Fruit fly (Drosophila melanogaster) whole organism, embryonic: Measurements from ENCODE around the gene CG9263.

ENCODE experiments used
- Atf-2 ChIP-seq: fragments of 200-800 bp; sonication (Bioruptor generic); optimal IDR thresholded peaks from 2 replicates; lab custom pipeline; 2016; ENCODE audit warnings: missing biosample characterization, missing genetic modification characterization
- Bteb2 ChIP-seq: fragments of 200-800 bp; sonication (Bioruptor generic); optimal IDR thresholded peaks from 2 replicates; lab custom pipeline; 2016; ENCODE audit warnings: missing biosample characterization, missing genetic modification characterization
- CG12236 ChIP-seq: fragments of 200-800 bp; sonication (Bioruptor generic); optimal IDR thresholded peaks from 2 replicates; lab custom pipeline; 2016; ENCODE audit warnings: missing biosample characterization, missing genetic modification characterization
- CG1233 ChIP-seq: fragments of 200-800 bp; sonication (Bioruptor generic); optimal IDR thresholded peaks from 4 replicates; lab custom pipeline; 2018; ENCODE audit warnings: missing biosample characterization, mild to moderate bottlenecking, missing genetic modification characterization
- CG13123 ChIP-seq: fragments of 200-800 bp; sonication (Bioruptor generic); optimal IDR thresholded peaks from 2 replicates; lab custom pipeline; 2016; ENCODE audit warnings: missing biosample characterization, missing genetic modification characterization
- CG13775 ChIP-seq: fragments of 200-800 bp; sonication (Bioruptor generic); optimal IDR thresholded peaks from 3 replicates; lab custom pipeline; 2017; ENCODE audit warnings: missing biosample characterization, mild to moderate bottlenecking, missing genetic modification characterization
- CG13894 ChIP-seq: fragments of 200-800 bp; sonication (Bioruptor generic); optimal IDR thresholded peaks from 3 replicates; lab custom pipeline; 2018; ENCODE audit warnings: missing biosample characterization, mild to moderate bottlenecking, missing genetic modification characterization, moderate library complexity
- CG14860 ChIP-seq: fragments of 200-800 bp; sonication (Bioruptor generic); IDR thresholded peaks from 3 replicates; pipeline ENCODE4 v1.3.6; 2022; ENCODE audit warnings: missing biosample characterization, missing genetic modification characterization; ENCODE audit not compliant: partially characterized antibody
- CG1602 ChIP-seq: fragments of 200-800 bp; sonication (Bioruptor generic); optimal IDR thresholded peaks from 3 replicates; lab custom pipeline; 2016; ENCODE audit warnings: missing biosample characterization, missing genetic modification characterization
- CG17359 ChIP-seq: fragments of 200-800 bp; sonication (Bioruptor generic); optimal IDR thresholded peaks from 3 replicates; lab custom pipeline; 2018; ENCODE audit warnings: missing biosample characterization, mild to moderate bottlenecking, missing genetic modification characterization, moderate library complexity
- CG2875 ChIP-seq: fragments of 200-800 bp; sonication (Bioruptor generic); optimal IDR thresholded peaks from 2 replicates; lab custom pipeline; 2017; ENCODE audit warnings: missing biosample characterization, mild to moderate bottlenecking, missing genetic modification characterization, missing genetic modification reagents
- CG30431 ChIP-seq: fragments of 200-800 bp; sonication (Bioruptor generic); optimal IDR thresholded peaks from 2 replicates; lab custom pipeline; 2017; ENCODE audit warnings: missing biosample characterization, missing genetic modification characterization
- CG6683 ChIP-seq: fragments of 200-800 bp; sonication (Bioruptor generic); optimal IDR thresholded peaks from 2 replicates; lab custom pipeline; 2017; ENCODE audit warnings: missing biosample characterization, mild to moderate bottlenecking, missing genetic modification characterization, missing genetic modification reagents
- CG6689 ChIP-seq: fragments of 200-800 bp; sonication (Bioruptor generic); IDR thresholded peaks from 2 replicates; pipeline ENCODE4 v1.3.6; 2022; ENCODE audit warnings: missing biosample characterization, missing genetic modification characterization
- CG7556 ChIP-seq: fragments of 200-800 bp; sonication (Bioruptor generic); optimal IDR thresholded peaks from 2 replicates; lab custom pipeline; 2017; ENCODE audit warnings: missing biosample characterization, mild to moderate bottlenecking, missing genetic modification characterization
- CG7928 ChIP-seq: fragments of 200-800 bp; sonication (Bioruptor generic); optimal IDR thresholded peaks from 2 replicates; lab custom pipeline; 2017; ENCODE audit warnings: missing biosample characterization, mild to moderate bottlenecking, missing genetic modification characterization
- CG7987 ChIP-seq: fragments of 200-800 bp; sonication (Bioruptor generic); optimal IDR thresholded peaks from 2 replicates; lab custom pipeline; 2018; ENCODE audit warnings: missing biosample characterization, mild to moderate bottlenecking, missing genetic modification characterization, moderate library complexity
- CG8359 ChIP-seq: fragments of 200-800 bp; sonication (Bioruptor generic); optimal IDR thresholded peaks from 2 replicates; lab custom pipeline; 2017; ENCODE audit warnings: missing biosample characterization, mild to moderate bottlenecking, missing genetic modification characterization, borderline replicate concordance
- CHES-1-like ChIP-seq: fragments of 200-800 bp; sonication (Bioruptor generic); optimal IDR thresholded peaks from 2 replicates; lab custom pipeline; 2016; ENCODE audit warnings: missing biosample characterization, missing genetic modification characterization
- Dip2 ChIP-seq: fragments of 200-800 bp; sonication (Bioruptor generic); IDR thresholded peaks from 2 replicates; pipeline ENCODE4 v1.3.6; 2022; ENCODE audit warnings: missing biosample characterization, missing genetic modification characterization
- Dll ChIP-seq: fragments of 200-800 bp; sonication (Bioruptor generic); IDR thresholded peaks from 4 replicates; pipeline ENCODE4 v1.3.6; 2022; ENCODE audit warnings: missing biosample characterization, missing genetic modification characterization; ENCODE audit not compliant: partially characterized antibody
- Drgx ChIP-seq: fragments of 200-800 bp; sonication (Bioruptor generic); IDR thresholded peaks from 2 replicates; pipeline ENCODE4 v1.3.6; 2022; ENCODE audit warnings: missing biosample characterization, missing genetic modification characterization
- E2f1 ChIP-seq: fragments of 200-800 bp; sonication (Bioruptor generic); IDR thresholded peaks from 2 replicates; pipeline ENCODE4 v1.3.6; 2022; ENCODE audit warnings: missing biosample characterization, missing genetic modification characterization
- HLH54F ChIP-seq: fragments of 200-800 bp; sonication (Bioruptor generic); optimal IDR thresholded peaks from 3 replicates; lab custom pipeline; 2016; ENCODE audit warnings: missing biosample characterization, missing genetic modification characterization
- Hmr ChIP-seq: fragments of 200-800 bp; sonication (Bioruptor generic); optimal IDR thresholded peaks from 3 replicates; lab custom pipeline; 2017; ENCODE audit warnings: mild to moderate bottlenecking, missing biosample characterization, missing genetic modification reagents, missing genetic modification characterization
- Hr51 ChIP-seq, 2 experiments: fragments of 200-800 bp; sonication (Bioruptor generic); optimal IDR thresholded peaks; 2 replicates in 1 of 2; 3 replicates in 1 of 2; lab custom pipeline; 2016 to 2018; ENCODE audit warnings: missing biosample characterization in 2 of 2, missing genetic modification characterization in 2 of 2, mild to moderate bottlenecking in 1 of 2, moderate library complexity in 1 of 2
- Med ChIP-seq: fragments of 200-800 bp; sonication (Bioruptor generic); peaks from one replicate; lab custom pipeline; 2016; ENCODE audit warnings: missing biosample characterization, missing genetic modification characterization, mild to moderate bottlenecking, inconsistent platforms, moderate library complexity
- NfI ChIP-seq: fragments of 200-800 bp; sonication (Bioruptor generic); optimal IDR thresholded peaks from 3 replicates; lab custom pipeline; 2018; ENCODE audit warnings: missing biosample characterization, mild to moderate bottlenecking, missing genetic modification characterization, moderate library complexity
- TFAM ChIP-seq: fragments of 200-800 bp; sonication (Bioruptor generic); optimal IDR thresholded peaks from 2 replicates; lab custom pipeline; 2017; ENCODE audit warnings: missing biosample characterization, missing genetic modification characterization, inconsistent platforms
- Vsx1 ChIP-seq: fragments of 200-800 bp; sonication (Bioruptor generic); optimal IDR thresholded peaks from 2 replicates; lab custom pipeline; 2017; ENCODE audit warnings: missing biosample characterization, mild to moderate bottlenecking, missing genetic modification characterization, missing genetic modification reagents
- YL-1 ChIP-seq: fragments of 200-800 bp; sonication (Bioruptor generic); optimal IDR thresholded peaks from 3 replicates; lab custom pipeline; 2017; ENCODE audit warnings: missing biosample characterization, mild to moderate bottlenecking, missing genetic modification characterization
- aop ChIP-seq: fragments of 200-800 bp; sonication (Bioruptor generic); IDR thresholded peaks from 2 replicates; pipeline ENCODE4 v1.3.6; 2022; ENCODE audit warnings: missing biosample characterization, missing genetic modification characterization
- az2 ChIP-seq: fragments of 200-800 bp; sonication (Bioruptor generic); optimal IDR thresholded peaks from 3 replicates; lab custom pipeline; 2016; ENCODE audit warnings: missing biosample characterization, missing genetic modification characterization
- bsh ChIP-seq, 2 experiments: fragments of 200-800 bp; sonication (Bioruptor generic); optimal IDR thresholded peaks; 2 replicates each; lab custom pipeline; 2017 to 2018; ENCODE audit warnings: mild to moderate bottlenecking in 2 of 2, missing biosample characterization in 2 of 2, missing genetic modification characterization in 2 of 2, moderate library complexity in 1 of 2
- caup ChIP-seq: fragments of 200-800 bp; sonication (Bioruptor generic); optimal IDR thresholded peaks from 3 replicates; lab custom pipeline; 2017; ENCODE audit warnings: missing biosample characterization, mild to moderate bottlenecking, missing genetic modification characterization, moderate library complexity; ENCODE audit not compliant: severe bottlenecking
- chinmo ChIP-seq: fragments of 200-800 bp; sonication (Bioruptor generic); IDR thresholded peaks from 4 replicates; pipeline ENCODE4 v1.3.6; 2022; ENCODE audit warnings: missing biosample characterization, missing genetic modification characterization; ENCODE audit not compliant: partially characterized antibody
- corto ChIP-seq: fragments of 200-800 bp; sonication (Bioruptor generic); optimal IDR thresholded peaks from 2 replicates; lab custom pipeline; 2016; ENCODE audit warnings: missing biosample characterization, mild to moderate bottlenecking, missing genetic modification characterization, moderate library complexity
- ems ChIP-seq: fragments of 200-800 bp; sonication (Bioruptor generic); optimal IDR thresholded peaks from 3 replicates; lab custom pipeline; 2016; ENCODE audit warnings: missing biosample characterization, missing genetic modification characterization
- exex ChIP-seq: fragments of 200-800 bp; sonication (Bioruptor generic); optimal IDR thresholded peaks from 4 replicates; lab custom pipeline; 2018; ENCODE audit warnings: missing biosample characterization, mild to moderate bottlenecking, missing genetic modification characterization, moderate library complexity
- jing ChIP-seq: fragments of 200-800 bp; sonication (Bioruptor generic); optimal IDR thresholded peaks from 2 replicates; lab custom pipeline; 2018; ENCODE audit warnings: missing biosample characterization, mild to moderate bottlenecking, missing genetic modification characterization
- pum ChIP-seq: fragments of 200-800 bp; sonication (Bioruptor generic); optimal IDR thresholded peaks from 2 replicates; lab custom pipeline; 2016; ENCODE audit warnings: missing biosample characterization, missing genetic modification characterization
- ranshi ChIP-seq: fragments of 200-800 bp; sonication (Bioruptor generic); IDR thresholded peaks from 2 replicates; pipeline ENCODE4 v1.3.6; 2022; ENCODE audit warnings: missing biosample characterization, missing genetic modification characterization
- sens ChIP-seq: fragments of 200-800 bp; sonication (Bioruptor generic); peaks from one replicate; lab custom pipeline; 2016; ENCODE audit warnings: missing biosample characterization, missing genetic modification characterization
- sima ChIP-seq: fragments of 200-800 bp; sonication (Bioruptor generic); optimal IDR thresholded peaks from 2 replicates; lab custom pipeline; 2016; ENCODE audit warnings: missing biosample characterization, missing genetic modification characterization
- sqz ChIP-seq: fragments of 200-800 bp; sonication (Bioruptor generic); optimal IDR thresholded peaks from 3 replicates; lab custom pipeline; 2018; ENCODE audit warnings: missing biosample characterization, mild to moderate bottlenecking, missing genetic modification characterization
- ssp ChIP-seq: fragments of 200-800 bp; sonication (Bioruptor generic); IDR thresholded peaks from 2 replicates; pipeline ENCODE4 v1.3.6; 2022; ENCODE audit warnings: missing biosample characterization, missing genetic modification characterization
- trh ChIP-seq: fragments of 200-800 bp; sonication (Bioruptor generic); optimal IDR thresholded peaks from 2 replicates; lab custom pipeline; 2016; ENCODE audit warnings: missing biosample characterization, missing genetic modification characterization
- zf30C ChIP-seq: fragments of 200-800 bp; sonication (Bioruptor generic); optimal IDR thresholded peaks from 3 replicates; lab custom pipeline; 2018; ENCODE audit warnings: missing biosample characterization, mild to moderate bottlenecking, missing genetic modification characterization
- zfh1 ChIP-seq: fragments of 200-800 bp; sonication (Bioruptor generic); IDR thresholded peaks from 3 replicates; pipeline ENCODE4 v1.3.6; 2022; ENCODE audit warnings: missing biosample characterization, missing genetic modification characterization

The CG9263 gene

dm6 chr2L:13547738-13548726 is 5.7 kb upstream of the CG9263 start (continued):
- peak; percentile 28 for TF ChIP-seq CG13775
- no peak for TF ChIP-seq CG17359 (tag; lab: Kevin White, UChicago)
- peak; percentile 36 to 56 for TF ChIP-seq Hr51 (GFP tag; optimal IDR thresholded peaks at IDR 0.05; lab: Kevin White, UChicago)
- TF ChIP-seq CG13123 (GFP tag; lab: Kevin White, UChicago): no peak
- TF ChIP-seq sima: peak; percentile 11
- no peak for TF ChIP-seq Dll (GFP tag; lab: Robert Waterston, UW)
- TF ChIP-seq CG30431 (GFP tag; lab: Kevin White, UChicago): peak; percentile 41
- no peak for TF ChIP-seq aop
- TF ChIP-seq CG1602 (GFP tag; lab: Kevin White, UChicago): peak; percentile 38
- peak; percentile 11 for TF ChIP-seq CG2875 (GFP tag; lab: Kevin White, UChicago)
- peak; percentile 80 for TF ChIP-seq CG7556 (GFP tag; lab: Kevin White, UChicago)
- peak; percentile 27 for TF ChIP-seq CHES-1-like (GFP tag; lab: Kevin White, UChicago)
- TF ChIP-seq Drgx (GFP tag; lab: Robert Waterston, UW): 0 out of 2 replicates have a peak, but pooled peaks have one; percentile 12
- no peak for TF ChIP-seq exex
- TF ChIP-seq pum (GFP tag; lab: Kevin White, UChicago): peak; percentile 64
- TF ChIP-seq CG8359 (GFP tag; lab: Kevin White, UChicago): no peak
- 0 out of 2 replicates have a peak, but pooled peaks have one; percentile 38 for TF ChIP-seq ranshi (GFP tag; lab: Robert Waterston, UW)
- no peak for TF ChIP-seq E2f1 (GFP tag; lab: Robert Waterston, UW)
- TF ChIP-seq NfI (GFP tag; lab: Kevin White, UChicago): peak; percentile 38
- peak; percentile 41 for TF ChIP-seq HLH54F
- TF ChIP-seq Vsx1 (GFP tag; lab: Kevin White, UChicago): no peak
- no peak for TF ChIP-seq CG7928 (GFP tag; lab: Kevin White, UChicago)
- TF ChIP-seq CG1233 (GFP tag; lab: Kevin White, UChicago): peak; percentile 52
- peak; percentile 10 for TF ChIP-seq Bteb2
- no peak for TF ChIP-seq corto
- TF ChIP-seq CG6683: no peak
- no peak for TF ChIP-seq TFAM
- no peak for TF ChIP-seq trh (GFP tag; lab: Kevin White, UChicago)
- TF ChIP-seq Dip2 (GFP tag; lab: Robert Waterston, UW): no peak
- peak; percentile 33 for TF ChIP-seq az2
- no peak for TF ChIP-seq zf30C (GFP tag; lab: Kevin White, UChicago)
- TF ChIP-seq Atf-2 (GFP tag; lab: Kevin White, UChicago): peak; percentile 39
- peak; percentile 18 for TF ChIP-seq ems (GFP tag; lab: Kevin White, UChicago)
- peak; percentile 15 for TF ChIP-seq jing (GFP tag; lab: Kevin White, UChicago)

dm6 chr2L:13545678-13546077 is 3.3 kb upstream of the CG9263 start:
- TF ChIP-seq ssp (GFP tag; lab: Robert Waterston, UW) (no peak), YL-1 (GFP tag; lab: Kevin White, UChicago) (no peak), CG6689 (GFP tag; lab: Robert Waterston, UW) (no peak), CG14860 (GFP tag; lab: Robert Waterston, UW) (no peak), sens (peak; percentile 69), CG13894 (tag; lab: Kevin White, UChicago) (peak; percentile 92), caup (GFP tag; lab: Kevin White, UChicago) (no peak), Drgx (GFP tag; lab: Robert Waterston, UW) (peak; percentile 59), CG12236 (GFP tag; lab: Kevin White, UChicago) (no peak), Hmr (GFP tag; lab: Kevin White, UChicago) (no peak), sqz (peak; percentile 82), zfh1 (no peak), Med (peak; percentile 22), CG7987 (no peak), chinmo (0 out of 4 replicates have a peak, but pooled peaks have one; percentile 67), bsh (GFP tag; optimal IDR thresholded peaks at IDR 0.05; lab: Kevin White, UChicago) (peak in 1 of 2 experiments; percentile 95)
